Fruit fly (Drosophila melanogaster) whole organism, embryonic: ENCODE data around the gene prd1.

ENCODE experiments used
- ATbp ChIP-seq: fragments of 200-800 bp; sonication (Bioruptor generic); optimal IDR thresholded peaks from 2 replicates; lab custom pipeline; 2017; ENCODE audit warnings: missing biosample characterization, mild to moderate bottlenecking, missing genetic modification characterization, missing genetic modification reagents
- Atf3 ChIP-seq: fragments of 200-800 bp; sonication (Bioruptor generic); optimal IDR thresholded peaks from 3 replicates; lab custom pipeline; 2016; ENCODE audit warnings: missing biosample characterization, missing genetic modification characterization
- Bgb ChIP-seq: fragments of 200-800 bp; sonication (Bioruptor generic); IDR thresholded peaks from 2 replicates; pipeline ENCODE4 v1.3.6; 2022; ENCODE audit warnings: missing biosample characterization, missing genetic modification characterization; ENCODE audit not compliant: partially characterized antibody
- CG10462 ChIP-seq: fragments of 200-800 bp; sonication (Bioruptor generic); optimal IDR thresholded peaks from 2 replicates; lab custom pipeline; 2016; ENCODE audit warnings: missing biosample characterization, missing genetic modification characterization
- CG10979 ChIP-seq: fragments of 200-800 bp; sonication (Bioruptor generic); optimal IDR thresholded peaks from 2 replicates; lab custom pipeline; 2018; ENCODE audit warnings: missing biosample characterization, mild to moderate bottlenecking, missing genetic modification characterization, moderate library complexity
- CG11247 ChIP-seq: fragments of 200-800 bp; sonication (Bioruptor generic); IDR thresholded peaks from 2 replicates; pipeline ENCODE4 v1.3.6; 2022; ENCODE audit warnings: missing biosample characterization, missing genetic modification characterization
- CG11398 ChIP-seq: fragments of 200-800 bp; sonication (Bioruptor generic); optimal IDR thresholded peaks from 2 replicates; lab custom pipeline; 2016; ENCODE audit warnings: missing biosample characterization, missing genetic modification characterization
- CG13424 ChIP-seq: fragments of 200-800 bp; sonication (Bioruptor generic); optimal IDR thresholded peaks from 2 replicates; lab custom pipeline; 2019; ENCODE audit warnings: missing biosample characterization, mild to moderate bottlenecking, missing genetic modification characterization, moderate library complexity
- CG14667 ChIP-seq: fragments of 200-800 bp; sonication (Bioruptor generic); IDR thresholded peaks from 2 replicates; pipeline ENCODE4 v1.3.6; 2022; ENCODE audit warnings: missing biosample characterization, missing genetic modification characterization
- CG1529 ChIP-seq: fragments of 200-800 bp; sonication (Bioruptor generic); optimal IDR thresholded peaks from 3 replicates; lab custom pipeline; 2018; ENCODE audit warnings: missing biosample characterization, missing genetic modification characterization
- CG15514 ChIP-seq: fragments of 200-800 bp; sonication (Bioruptor generic); optimal IDR thresholded peaks from 3 replicates; lab custom pipeline; 2017; ENCODE audit warnings: missing biosample characterization, missing genetic modification characterization, mild to moderate bottlenecking, moderate library complexity, missing genetic modification reagents
- CG1603 ChIP-seq: fragments of 200-800 bp; sonication (Bioruptor generic); optimal IDR thresholded peaks from 2 replicates; lab custom pipeline; 2019; ENCODE audit warnings: missing biosample characterization, mild to moderate bottlenecking, missing genetic modification characterization, moderate library complexity
- CG16863 ChIP-seq: fragments of 200-800 bp; sonication (Bioruptor generic); optimal IDR thresholded peaks from 3 replicates; lab custom pipeline; 2016; ENCODE audit warnings: missing biosample characterization, missing genetic modification characterization
- CG17186 ChIP-seq: fragments of 200-800 bp; sonication (Bioruptor generic); optimal IDR thresholded peaks from 3 replicates; lab custom pipeline; 2017; ENCODE audit warnings: missing biosample characterization, missing genetic modification reagents, missing genetic modification characterization
- CG18619 ChIP-seq: fragments of 200-800 bp; sonication (Bioruptor generic); optimal IDR thresholded peaks from 3 replicates; lab custom pipeline; 2017; ENCODE audit warnings: missing biosample characterization, mild to moderate bottlenecking, missing genetic modification characterization
- CG2116 ChIP-seq: fragments of 200-800 bp; sonication (Bioruptor generic); optimal IDR thresholded peaks from 3 replicates; lab custom pipeline; 2018; ENCODE audit warnings: missing biosample characterization, mild to moderate bottlenecking, missing genetic modification characterization
- CG2889 ChIP-seq: fragments of 200-800 bp; sonication (Bioruptor generic); IDR thresholded peaks from 3 replicates; pipeline ENCODE4 v1.3.6; 2022; ENCODE audit warnings: missing biosample characterization, missing genetic modification characterization
- CG3065 ChIP-seq: fragments of 200-800 bp; sonication (Bioruptor generic); optimal IDR thresholded peaks from 2 replicates; lab custom pipeline; 2016; ENCODE audit warnings: missing biosample characterization, missing genetic modification characterization
- CG3407 ChIP-seq: fragments of 200-800 bp; sonication (Bioruptor generic); optimal IDR thresholded peaks from 2 replicates; lab custom pipeline; 2018; ENCODE audit warnings: missing biosample characterization, mild to moderate bottlenecking, missing genetic modification characterization
- CG4360 ChIP-seq: fragments of 200-800 bp; sonication (Bioruptor generic); IDR thresholded peaks from 2 replicates; pipeline ENCODE4 v1.3.6; 2022; ENCODE audit warnings: missing biosample characterization, missing genetic modification characterization
- CG4854 ChIP-seq: fragments of 200-800 bp; sonication (Bioruptor generic); optimal IDR thresholded peaks from 2 replicates; lab custom pipeline; 2016; ENCODE audit warnings: missing biosample characterization, missing genetic modification characterization, inconsistent platforms
- CG6272 ChIP-seq: fragments of 200-800 bp; sonication (Bioruptor generic); IDR thresholded peaks from 2 replicates; pipeline ENCODE4 v1.3.6; 2022; ENCODE audit warnings: missing biosample characterization, missing genetic modification characterization
- CG6654 ChIP-seq: fragments of 200-800 bp; sonication (Bioruptor generic); optimal IDR thresholded peaks from 2 replicates; lab custom pipeline; 2017; ENCODE audit warnings: missing biosample characterization, mild to moderate bottlenecking, missing genetic modification characterization
- CG6854 ChIP-seq: fragments of 200-800 bp; sonication (Bioruptor generic); optimal IDR thresholded peaks from 3 replicates; lab custom pipeline; 2017; ENCODE audit warnings: missing biosample characterization, mild to moderate bottlenecking, missing genetic modification characterization
- CG7357 ChIP-seq: fragments of 200-800 bp; sonication (Bioruptor generic); IDR thresholded peaks from 3 replicates; pipeline ENCODE4 v1.3.6; 2022; ENCODE audit warnings: missing biosample characterization, missing genetic modification characterization
- CG8388 ChIP-seq: fragments of 200-800 bp; sonication (Bioruptor generic); optimal IDR thresholded peaks from 2 replicates; lab custom pipeline; 2019; ENCODE audit warnings: missing biosample characterization, mild to moderate bottlenecking, missing genetic modification characterization, moderate library complexity
- CG9876 ChIP-seq: fragments of 200-800 bp; sonication (Bioruptor generic); optimal IDR thresholded peaks from 2 replicates; lab custom pipeline; 2016; ENCODE audit warnings: missing biosample characterization, missing genetic modification characterization
- D ChIP-seq, 2 experiments: fragments of 200-800 bp in 1 of 2; fragments of >200 bp in 1 of 2; sonication (Bioruptor generic) in 1 of 2; optimal IDR thresholded peaks; 2 replicates in 1 of 2; 3 replicates in 1 of 2; lab custom pipeline; 2017; ENCODE audit warnings: mild to moderate bottlenecking in 1 of 2, missing biosample characterization in 1 of 2, missing genetic modification characterization in 1 of 2, missing genetic modification reagents in 1 of 2
- Deaf1 ChIP-seq: fragments of 200-800 bp; optimal IDR thresholded peaks from 3 replicates; lab custom pipeline; 2019; ENCODE audit warnings: missing biosample characterization, mild to moderate bottlenecking, missing genetic modification characterization, moderate library complexity
- HLH4C ChIP-seq: fragments of 200-800 bp; sonication (Bioruptor generic); IDR thresholded peaks from 3 replicates; pipeline ENCODE4 v1.3.6; 2022; ENCODE audit warnings: missing biosample characterization, missing genetic modification characterization; ENCODE audit not compliant: partially characterized antibody
- Oli ChIP-seq: fragments of 200-800 bp; sonication (Bioruptor generic); optimal IDR thresholded peaks from 2 replicates; lab custom pipeline; 2018; ENCODE audit warnings: missing biosample characterization, mild to moderate bottlenecking, missing genetic modification characterization, moderate library complexity
- Optix ChIP-seq: fragments of 200-800 bp; sonication (Bioruptor generic); IDR thresholded peaks from 3 replicates; pipeline ENCODE4 v1.3.6; 2022; ENCODE audit warnings: missing biosample characterization, missing genetic modification characterization
- Scr ChIP-seq: fragments of 200-800 bp; sonication (Bioruptor generic); IDR thresholded peaks from 2 replicates; pipeline ENCODE4 v1.3.6; 2022; ENCODE audit warnings: missing biosample characterization, missing genetic modification characterization; ENCODE audit not compliant: partially characterized antibody
- Sox102F ChIP-seq: fragments of 200-800 bp; sonication (Bioruptor generic); optimal IDR thresholded peaks from 2 replicates; lab custom pipeline; 2018; ENCODE audit warnings: missing biosample characterization, mild to moderate bottlenecking, missing genetic modification characterization, moderate library complexity
- br ChIP-seq: fragments of >200 bp; optimal IDR thresholded peaks from 2 replicates; lab custom pipeline; 2017
- caup ChIP-seq: fragments of 200-800 bp; sonication (Bioruptor generic); optimal IDR thresholded peaks from 3 replicates; lab custom pipeline; 2017; ENCODE audit warnings: missing biosample characterization, mild to moderate bottlenecking, missing genetic modification characterization, moderate library complexity; ENCODE audit not compliant: severe bottlenecking
- fru ChIP-seq: fragments of >200 bp; optimal IDR thresholded peaks from 2 replicates; lab custom pipeline; 2017
- gce ChIP-seq: fragments of 200-800 bp; sonication (Bioruptor generic); IDR thresholded peaks from 3 replicates; pipeline ENCODE4 v1.3.6; 2022; ENCODE audit warnings: missing biosample characterization, missing genetic modification characterization
- gcm2 ChIP-seq: fragments of 200-800 bp; sonication (Bioruptor generic); optimal IDR thresholded peaks from 2 replicates; lab custom pipeline; 2016; ENCODE audit warnings: missing biosample characterization, missing genetic modification characterization
- grn ChIP-seq: fragments of 200-800 bp; sonication (Bioruptor generic); optimal IDR thresholded peaks from 3 replicates; lab custom pipeline; 2017; ENCODE audit warnings: missing biosample characterization, missing genetic modification characterization
- luna ChIP-seq: fragments of 200-800 bp; sonication (Bioruptor generic); optimal IDR thresholded peaks from 2 replicates; lab custom pipeline; 2016; ENCODE audit warnings: missing biosample characterization, missing genetic modification characterization
- p53 ChIP-seq: fragments of 200-800 bp; sonication (Bioruptor generic); optimal IDR thresholded peaks from 2 replicates; lab custom pipeline; 2016; ENCODE audit warnings: missing biosample characterization, missing genetic modification characterization
- pzg ChIP-seq: fragments of 200-800 bp; sonication (Bioruptor generic); optimal IDR thresholded peaks from 3 replicates; lab custom pipeline; 2018; ENCODE audit warnings: missing biosample characterization, mild to moderate bottlenecking, missing genetic modification characterization, moderate library complexity
- schlank ChIP-seq: fragments of 200-800 bp; sonication (Bioruptor generic); optimal IDR thresholded peaks from 2 replicates; lab custom pipeline; 2018; ENCODE audit warnings: missing biosample characterization, mild to moderate bottlenecking, missing genetic modification characterization
- so ChIP-seq: fragments of 200-800 bp; sonication (Bioruptor generic); IDR thresholded peaks from 3 replicates; pipeline ENCODE4 v1.3.6; 2022; ENCODE audit warnings: missing biosample characterization, missing genetic modification characterization
- usp ChIP-seq: fragments of >200 bp; optimal IDR thresholded peaks from 2 replicates; lab custom pipeline; 2017; ENCODE audit warnings: missing biosample characterization, missing genetic modification characterization
- z ChIP-seq: fragments of 200-800 bp; sonication (Bioruptor generic); IDR thresholded peaks from 3 replicates; pipeline ENCODE4 v1.3.6; 2022; ENCODE audit warnings: missing biosample characterization, missing genetic modification characterization
- zen2 ChIP-seq: fragments of 200-800 bp; sonication (Bioruptor generic); IDR thresholded peaks from 3 replicates; pipeline ENCODE4 v1.3.6; 2022; ENCODE audit warnings: missing biosample characterization, missing genetic modification characterization; ENCODE audit not compliant: partially characterized antibody

Gene prd1

dm6 chr3R:11778012-11778865, 8.6 kb downstream of the prd1 start (continued):
- no peak for TF ChIP-seq schlank (tag; lab: Kevin White, UChicago)
- peak; percentile 58; the same call in 1 of the 3 replicates for TF ChIP-seq gce (GFP tag; lab: Robert Waterston, UW)
- TF ChIP-seq CG13424 (tag; lab: Kevin White, UChicago), result peak; percentile 81
- peak; percentile 22 for TF ChIP-seq luna (GFP tag; lab: Kevin White, UChicago)
- peak; percentile 44 for TF ChIP-seq CG8388 (GFP tag; lab: Kevin White, UChicago)
- no peak for TF ChIP-seq CG16863 (GFP tag; lab: Kevin White, UChicago)
- 0 out of 2 replicates have a peak, but pooled peaks have one; percentile 18 for TF ChIP-seq CG14667
- peak; percentile 49 for TF ChIP-seq gcm2 (GFP tag; lab: Kevin White, UChicago)
- peak; percentile 59 for TF ChIP-seq Bgb (GFP tag; lab: Robert Waterston, UW)
- peak; percentile 55; the same call in 2 of the 3 replicates for TF ChIP-seq z (GFP tag; lab: Robert Waterston, UW)
- peak; percentile 2 for TF ChIP-seq CG3065 (GFP tag; lab: Kevin White, UChicago)
- no peak for TF ChIP-seq CG17186 (GFP tag; lab: Kevin White, UChicago)
- peak; percentile 87 for TF ChIP-seq Deaf1 (tag; lab: Kevin White, UChicago)
- TF ChIP-seq Oli (tag; lab: Kevin White, UChicago), result peak; percentile 77
- TF ChIP-seq CG11398 (GFP tag; lab: Kevin White, UChicago), result peak; percentile 7
- no peak for TF ChIP-seq grn
- peak; percentile 2 for TF ChIP-seq pzg (GFP tag; lab: Kevin White, UChicago)
- peak; percentile 47; the same call in 1 of the 3 replicates for TF ChIP-seq HLH4C (GFP tag; lab: Robert Waterston, UW)
- peak; percentile 78 for TF ChIP-seq CG18619
- TF ChIP-seq caup (GFP tag; lab: Kevin White, UChicago), result peak; percentile 15
- TF ChIP-seq CG9876 (GFP tag; lab: Kevin White, UChicago), result no peak
- peak; percentile 45 for TF ChIP-seq CG6854 (GFP tag; lab: Kevin White, UChicago)
- peak; percentile 68 for TF ChIP-seq CG1603 (tag; lab: Kevin White, UChicago)
- peak; percentile 54 for TF ChIP-seq CG10979 (tag; lab: Kevin White, UChicago)
- peak; percentile 8 for TF ChIP-seq CG4854
- TF ChIP-seq p53 (GFP tag; lab: Kevin White, UChicago), result no peak
- TF ChIP-seq br (lab: Kevin White, UChicago), result no peak
- TF ChIP-seq CG15514 (GFP tag; lab: Kevin White, UChicago), result peak; percentile 86
- no peak for TF ChIP-seq so (GFP tag; lab: Robert Waterston, UW)
- peak; percentile 47 for TF ChIP-seq CG3407 (GFP tag; lab: Kevin White, UChicago)
- peak; percentile 86 for TF ChIP-seq D (optimal IDR thresholded peaks at IDR 0.05; lab: Kevin White, UChicago)
- TF ChIP-seq D (GFP tag; optimal IDR thresholded peaks at IDR 0.05; lab: Kevin White, UChicago), result peak; percentile 75
- no peak for TF ChIP-seq usp
- TF ChIP-seq CG6654 (GFP tag; lab: Kevin White, UChicago), result peak; percentile 37
- TF ChIP-seq CG4360 (GFP tag; lab: Robert Waterston, UW), result no peak; the same call in 1 of the 2 replicates
- TF ChIP-seq CG2889 (GFP tag; lab: Robert Waterston, UW), result no peak
- peak; percentile 40 for TF ChIP-seq CG2116 (GFP tag; lab: Kevin White, UChicago)
- TF ChIP-seq CG1529 (GFP tag; lab: Kevin White, UChicago), result peak; percentile 55
- peak; percentile 55 for TF ChIP-seq CG10462 (GFP tag; lab: Kevin White, UChicago)
- no peak for TF ChIP-seq Optix (GFP tag; lab: Robert Waterston, UW)
- no peak for TF ChIP-seq Atf3 (GFP tag; lab: Kevin White, UChicago)
- TF ChIP-seq Scr (GFP tag; lab: Robert Waterston, UW), result peak; percentile 19; the same call in 1 of the 2 replicates
- no peak for TF ChIP-seq CG6272
- peak; percentile 60 for TF ChIP-seq Sox102F (GFP tag; lab: Kevin White, UChicago)
- TF ChIP-seq CG7357, result peak; percentile 52; the same call in 1 of the 3 replicates
- no peak for TF ChIP-seq fru
- TF ChIP-seq CG11247 (GFP tag; lab: Robert Waterston, UW), result peak; percentile 43; the same call in 1 of the 2 replicates
- TF ChIP-seq ATbp (GFP tag; lab: Kevin White, UChicago), result peak; percentile 21
- no peak for TF ChIP-seq zen2 (GFP tag; lab: Robert Waterston, UW)
